Fruit fly (Drosophila melanogaster) whole organism, embryonic: ENCODE measurements around the gene CG8142.
A peak's percentile ranks its signal among the peaks of the same experiment; 100 is the strongest.

Experiments used
- Ada2b ChIP-seq: fragments of 200-800 bp; sonication (Bioruptor generic); IDR thresholded peaks from 2 replicates; pipeline ENCODE4 v1.3.6; 2022; ENCODE audit warnings: missing biosample characterization, missing genetic modification characterization
- Adf1 ChIP-seq: fragments of 200-800 bp; sonication (Bioruptor generic); IDR thresholded peaks from 2 replicates; pipeline ENCODE4 v1.3.6; 2022; ENCODE audit warnings: missing biosample characterization, missing genetic modification characterization
- Aef1 ChIP-seq: fragments of 200-800 bp; sonication (Bioruptor generic); IDR thresholded peaks from 3 replicates; pipeline ENCODE4 v1.3.6; 2022; ENCODE audit warnings: missing biosample characterization, missing genetic modification characterization
- B-H2 ChIP-seq: fragments of 200-800 bp; sonication (Bioruptor generic); optimal IDR thresholded peaks from 2 replicates; lab custom pipeline; 2018; ENCODE audit warnings: missing biosample characterization, mild to moderate bottlenecking, missing genetic modification characterization
- CG10431 ChIP-seq: fragments of 200-800 bp; sonication (Bioruptor generic); optimal IDR thresholded peaks from 3 replicates; lab custom pipeline; 2018; ENCODE audit warnings: missing biosample characterization, mild to moderate bottlenecking, missing genetic modification characterization
- CG11247 ChIP-seq: fragments of 200-800 bp; sonication (Bioruptor generic); IDR thresholded peaks from 2 replicates; pipeline ENCODE4 v1.3.6; 2022; ENCODE audit warnings: missing biosample characterization, missing genetic modification characterization
- CG13287 ChIP-seq: fragments of 200-800 bp; sonication (Bioruptor generic); IDR thresholded peaks from 2 replicates; pipeline ENCODE4 v1.3.6; 2022; ENCODE audit warnings: missing biosample characterization, missing genetic modification characterization; ENCODE audit not compliant: partially characterized antibody
- CG14667 ChIP-seq: fragments of 200-800 bp; sonication (Bioruptor generic); IDR thresholded peaks from 2 replicates; pipeline ENCODE4 v1.3.6; 2022; ENCODE audit warnings: missing biosample characterization, missing genetic modification characterization
- CG1602 ChIP-seq: fragments of 200-800 bp; sonication (Bioruptor generic); optimal IDR thresholded peaks from 3 replicates; lab custom pipeline; 2016; ENCODE audit warnings: missing biosample characterization, missing genetic modification characterization
- CG1647 ChIP-seq: fragments of 200-800 bp; sonication (Bioruptor generic); optimal IDR thresholded peaks from 3 replicates; lab custom pipeline; 2016; ENCODE audit warnings: missing biosample characterization, missing genetic modification characterization
- CG17361 ChIP-seq: fragments of 200-800 bp; sonication (Bioruptor generic); IDR thresholded peaks from 3 replicates; pipeline ENCODE4 v1.3.6; 2022; ENCODE audit warnings: missing biosample characterization, missing genetic modification characterization
- CG17385 ChIP-seq: fragments of 200-800 bp; sonication (Bioruptor generic); optimal IDR thresholded peaks from 3 replicates; lab custom pipeline; 2018; ENCODE audit warnings: missing biosample characterization, mild to moderate bottlenecking, missing genetic modification characterization
- CG2120 ChIP-seq: fragments of 200-800 bp; sonication (Bioruptor generic); optimal IDR thresholded peaks from 3 replicates; lab custom pipeline; 2016; ENCODE audit warnings: missing biosample characterization, missing genetic modification characterization
- CG2129 ChIP-seq: fragments of 200-800 bp; sonication (Bioruptor generic); IDR thresholded peaks from 2 replicates; pipeline ENCODE4 v1.3.6; 2022; ENCODE audit warnings: missing biosample characterization, missing genetic modification characterization; ENCODE audit not compliant: partially characterized antibody
- CG2678 ChIP-seq: fragments of 200-800 bp; sonication (Bioruptor generic); optimal IDR thresholded peaks from 3 replicates; lab custom pipeline; 2019; ENCODE audit warnings: missing biosample characterization, mild to moderate bottlenecking, missing genetic modification characterization, moderate library complexity
- CG32767 ChIP-seq: fragments of 200-800 bp; sonication (Bioruptor generic); IDR thresholded peaks from 2 replicates; pipeline ENCODE4 v1.3.6; 2022; ENCODE audit warnings: missing biosample characterization, missing genetic modification characterization
- CG34224 ChIP-seq: fragments of 200-800 bp; sonication (Bioruptor generic); IDR thresholded peaks from 3 replicates; pipeline ENCODE4 v1.3.6; 2022; ENCODE audit warnings: missing biosample characterization, missing genetic modification characterization; ENCODE audit not compliant: partially characterized antibody
- CG3726 ChIP-seq: fragments of 200-800 bp; sonication (Bioruptor generic); IDR thresholded peaks from 3 replicates; pipeline ENCODE4, ENCODE4 v1.3.6; 2022; ENCODE audit warnings: missing biosample characterization, missing genetic modification characterization
- CG8281 ChIP-seq: fragments of 200-800 bp; sonication (Bioruptor generic); optimal IDR thresholded peaks from 2 replicates; lab custom pipeline; 2018; ENCODE audit warnings: missing biosample characterization, mild to moderate bottlenecking, missing genetic modification characterization, moderate library complexity
- Camta ChIP-seq: fragments of 200-800 bp; sonication (Bioruptor generic); optimal IDR thresholded peaks from 2 replicates; lab custom pipeline; 2016; ENCODE audit warnings: missing biosample characterization, missing genetic modification characterization
- Dref ChIP-seq: fragments of 200-800 bp; sonication (Bioruptor generic); IDR thresholded peaks from 2 replicates; pipeline ENCODE4 v1.3.6; 2022; ENCODE audit warnings: missing biosample characterization, missing genetic modification characterization
- E2f2 ChIP-seq: fragments of 200-800 bp; sonication (Bioruptor generic); IDR thresholded peaks from 2 replicates; pipeline ENCODE4 v1.3.6; 2022; ENCODE audit warnings: missing biosample characterization, missing genetic modification characterization
- Fer2 ChIP-seq: fragments of 200-800 bp; sonication (Bioruptor generic); optimal IDR thresholded peaks from 2 replicates; lab custom pipeline; 2018; ENCODE audit warnings: missing biosample characterization, mild to moderate bottlenecking, missing genetic modification characterization, moderate library complexity
- Gug ChIP-seq: fragments of 200-800 bp; sonication (Bioruptor generic); IDR thresholded peaks from 4 replicates; pipeline ENCODE4 v1.3.6; 2022; ENCODE audit warnings: missing biosample characterization, missing genetic modification characterization
- H2.0 ChIP-seq: fragments of 200-800 bp; sonication (Bioruptor generic); IDR thresholded peaks from 2 replicates; pipeline ENCODE4 v1.3.6; 2022; ENCODE audit warnings: missing biosample characterization, missing genetic modification characterization
- Mad ChIP-seq: fragments of 200-800 bp; sonication (Bioruptor generic); optimal IDR thresholded peaks from 2 replicates; lab custom pipeline; 2016; ENCODE audit warnings: missing biosample characterization, missing genetic modification characterization
- NC2β ChIP-seq: fragments of 200-800 bp; sonication (Bioruptor generic); optimal IDR thresholded peaks from 2 replicates; lab custom pipeline; 2016; ENCODE audit warnings: missing biosample characterization, missing genetic modification characterization
- Tbp ChIP-seq: fragments of >200 bp; optimal IDR thresholded peaks from 2 replicates; lab custom pipeline; 2018; ENCODE audit warnings: missing biosample characterization, missing genetic modification characterization
- abd-A ChIP-seq: fragments of 200-800 bp; sonication (Bioruptor generic); optimal IDR thresholded peaks from 3 replicates; lab custom pipeline; 2019; ENCODE audit warnings: missing biosample characterization, mild to moderate bottlenecking, missing genetic modification characterization, moderate library complexity
- ap ChIP-seq: fragments of 200-800 bp; sonication (Bioruptor generic); IDR thresholded peaks from 2 replicates; pipeline ENCODE4 v1.3.6; 2022; ENCODE audit warnings: missing biosample characterization, missing genetic modification characterization
- br ChIP-seq: fragments of >200 bp; optimal IDR thresholded peaks from 2 replicates; lab custom pipeline; 2017
- cad ChIP-seq: fragments of >200 bp; optimal IDR thresholded peaks from 2 replicates; lab custom pipeline; 2017; ENCODE audit warnings: missing biosample characterization, missing genetic modification characterization
- chif ChIP-seq, 2 experiments: fragments of 200-800 bp; sonication (Bioruptor generic); optimal IDR thresholded peaks; 3 replicates each; lab custom pipeline; 2016; ENCODE audit warnings: missing biosample characterization in 2 of 2, missing genetic modification characterization in 2 of 2
- corto ChIP-seq: fragments of 200-800 bp; sonication (Bioruptor generic); optimal IDR thresholded peaks from 2 replicates; lab custom pipeline; 2016; ENCODE audit warnings: missing biosample characterization, mild to moderate bottlenecking, missing genetic modification characterization, moderate library complexity
- dati ChIP-seq: fragments of 200-800 bp; sonication (Bioruptor generic); IDR thresholded peaks from 2 replicates; pipeline ENCODE4 v1.3.6; 2022; ENCODE audit warnings: missing biosample characterization, missing genetic modification characterization
- dmrt11E ChIP-seq: fragments of 200-800 bp; sonication (Bioruptor generic); optimal IDR thresholded peaks from 3 replicates; lab custom pipeline; 2018; ENCODE audit warnings: missing biosample characterization, mild to moderate bottlenecking, missing genetic modification characterization, moderate library complexity
- emc ChIP-seq: fragments of 200-800 bp; sonication (Bioruptor generic); optimal IDR thresholded peaks from 2 replicates; lab custom pipeline; 2016; ENCODE audit warnings: missing biosample characterization, missing genetic modification characterization
- esg ChIP-seq: fragments of 200-800 bp; sonication (Bioruptor generic); conservative IDR thresholded peaks from 2 replicates; pipeline ENCODE4 v1.3.6; 2022; ENCODE audit warnings: missing biosample characterization, missing genetic modification characterization
- gce ChIP-seq: fragments of 200-800 bp; sonication (Bioruptor generic); IDR thresholded peaks from 3 replicates; pipeline ENCODE4 v1.3.6; 2022; ENCODE audit warnings: missing biosample characterization, missing genetic modification characterization
- h ChIP-seq: fragments of >200 bp; optimal IDR thresholded peaks from 2 replicates; lab custom pipeline; 2017
- hbn ChIP-seq: fragments of 200-800 bp; sonication (Bioruptor generic); IDR thresholded peaks from 2 replicates; pipeline ENCODE4 v1.3.6; 2022; ENCODE audit warnings: missing biosample characterization, missing genetic modification characterization; ENCODE audit not compliant: partially characterized antibody
- insv ChIP-seq, 2 experiments: fragments of 200-800 bp; sonication (Bioruptor generic); optimal IDR thresholded peaks; 3 replicates each; lab custom pipeline; 2016 to 2018; ENCODE audit warnings: missing biosample characterization in 2 of 2, missing genetic modification characterization in 2 of 2
- pnt ChIP-seq: fragments of 200-800 bp; sonication (Bioruptor generic); optimal IDR thresholded peaks from 3 replicates; lab custom pipeline; 2016; ENCODE audit warnings: missing biosample characterization, missing genetic modification characterization
- prd ChIP-seq, 3 experiments: fragments of >200 bp in 2 of 3; fragments of 200-800 bp in 1 of 3; sonication (Bioruptor generic) in 1 of 3; optimal IDR thresholded peaks in 2 of 3; IDR thresholded peaks in 1 of 3; 2 replicates in 2 of 3; 3 replicates in 1 of 3; pipeline versions ENCODE4 v1.3.6 to Lab custom; 2017 to 2022; ENCODE audit warnings: missing biosample characterization in 1 of 3, missing genetic modification characterization in 1 of 3
- run ChIP-seq: fragments of 200-800 bp; sonication (Bioruptor generic); optimal IDR thresholded peaks from 3 replicates; lab custom pipeline; 2018; ENCODE audit warnings: missing biosample characterization, mild to moderate bottlenecking, missing genetic modification characterization
- slp2 ChIP-seq: fragments of 200-800 bp; sonication (Bioruptor generic); optimal IDR thresholded peaks from 2 replicates; lab custom pipeline; 2016; ENCODE audit warnings: missing biosample characterization, missing genetic modification characterization
- tap ChIP-seq: fragments of 200-800 bp; optimal IDR thresholded peaks from 3 replicates; lab custom pipeline; 2019; ENCODE audit warnings: missing biosample characterization, mild to moderate bottlenecking, missing genetic modification characterization, moderate library complexity
- toy ChIP-seq: fragments of 200-800 bp; sonication (Bioruptor generic); IDR thresholded peaks from 2 replicates; pipeline ENCODE4 v1.3.6; 2022; ENCODE audit warnings: missing biosample characterization, missing genetic modification characterization
- wdn ChIP-seq: fragments of 200-800 bp; sonication (Bioruptor generic); IDR thresholded peaks from 2 replicates; pipeline ENCODE4 v1.3.6; 2022; ENCODE audit warnings: missing biosample characterization, missing genetic modification characterization
- z ChIP-seq: fragments of 200-800 bp; sonication (Bioruptor generic); IDR thresholded peaks from 3 replicates; pipeline ENCODE4 v1.3.6; 2022; ENCODE audit warnings: missing biosample characterization, missing genetic modification characterization
- zf30C ChIP-seq: fragments of 200-800 bp; sonication (Bioruptor generic); optimal IDR thresholded peaks from 3 replicates; lab custom pipeline; 2018; ENCODE audit warnings: missing biosample characterization, mild to moderate bottlenecking, missing genetic modification characterization
- zfh2 ChIP-seq: fragments of 200-800 bp; sonication (Bioruptor generic); optimal IDR thresholded peaks from 2 replicates; lab custom pipeline; 2016; ENCODE audit warnings: missing biosample characterization, missing genetic modification characterization

The CG8142 gene

DNA sequence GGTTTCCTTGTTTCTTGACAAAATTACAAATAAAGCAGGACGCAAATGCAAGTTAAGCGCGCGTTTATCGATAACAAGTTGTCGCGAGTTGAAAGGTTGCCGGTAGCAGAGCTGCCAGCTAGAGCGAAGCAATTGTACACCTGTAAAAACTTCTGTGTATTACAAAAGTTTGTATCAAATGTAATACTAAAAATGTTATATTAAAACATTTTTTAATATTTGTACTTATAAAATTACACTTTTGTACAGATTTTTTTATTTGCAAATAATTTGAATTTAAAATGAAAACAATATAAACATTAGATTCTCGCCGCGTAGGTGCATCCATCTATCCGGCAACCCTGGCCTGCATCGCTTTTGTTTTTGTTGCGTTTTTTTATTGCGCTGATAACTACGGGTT lies at the start of gene CG8142, which contains the start of gene Ucp4A (continued):
- TF ChIP-seq zf30C (GFP tag; lab: Kevin White, UChicago) (peak; percentile 91), CG2120 (GFP tag; lab: Kevin White, UChicago) (peak; percentile 85), CG2129 (GFP tag; lab: Robert Waterston, UW) (no peak), z (GFP tag; lab: Robert Waterston, UW) (peak; percentile 29; the same call in 1 of the 3 replicates), wdn (peak; percentile 93), ap (GFP tag; lab: Robert Waterston, UW) (peak; percentile 93), dmrt11E (tag; lab: Kevin White, UChicago) (peak; percentile 91), corto (GFP tag; lab: Kevin White, UChicago) (no peak), gce (peak; percentile 89), Dref (GFP tag; lab: Robert Waterston, UW) (peak; percentile 70), B-H2 (GFP tag; lab: Kevin White, UChicago) (peak; percentile 85), CG13287 (GFP tag; lab: Robert Waterston, UW) (no peak; the same call in 1 of the 2 replicates), Tbp (no peak), cad (no peak), CG11247 (GFP tag; lab: Robert Waterston, UW) (peak; percentile 93), CG1602 (GFP tag; lab: Kevin White, UChicago) (peak; percentile 94), CG8281 (peak; percentile 66), zfh2 (peak; percentile 62), insv (GFP tag; optimal IDR thresholded peaks at IDR 0.05; lab: Kevin White, UChicago) (peak in 1 of 2 experiments; percentile 56), br (lab: Kevin White, UChicago) (no peak), CG3726 (GFP tag; lab: Robert Waterston, UW) (peak; percentile 88), Mad (GFP tag; lab: Kevin White, UChicago) (peak; percentile 72), toy (GFP tag; lab: Robert Waterston, UW) (peak; percentile 81), hbn (no peak), esg (GFP tag; lab: Robert Waterston, UW) (peak; percentile 97), Camta (GFP tag; lab: Kevin White, UChicago) (peak; percentile 42), Aef1 (GFP tag; lab: Robert Waterston, UW) (peak; percentile 96), tap (tag; lab: Kevin White, UChicago) (peak; percentile 84), pnt (peak; percentile 52), H2.0 (GFP tag; lab: Robert Waterston, UW) (peak; percentile 96), CG14667 (peak; percentile 96), run (tag; lab: Kevin White, UChicago) (peak; percentile 65), CG32767 (GFP tag; lab: Robert Waterston, UW) (peak; percentile 95), CG17385 (peak; percentile 79), Adf1 (GFP tag; lab: Robert Waterston, UW) (peak; percentile 74), abd-A (no peak), E2f2 (peak; percentile 86), prd (optimal IDR thresholded peaks at IDR 0.05; lab: Kevin White, UChicago) (no peak), prd (GFP tag; IDR thresholded peaks at IDR 0.05; lab: Robert Waterston, UW) (peak; percentile 98), h (lab: Kevin White, UChicago) (no peak), CG34224 (0 out of 3 replicates have a peak, but pooled peaks have one; percentile 12), CG17361 (peak; percentile 93), NC2β (GFP tag; lab: Kevin White, UChicago) (no peak), Ada2b (GFP tag; lab: Robert Waterston, UW) (peak; percentile 93), Gug (peak; percentile 92), CG2678 (tag; lab: Kevin White, UChicago) (peak; percentile 94), emc (no peak), chif (GFP tag; optimal IDR thresholded peaks at IDR 0.05; lab: Kevin White, UChicago) (peak in 1 of 2 experiments; percentile 69), slp2 (peak; percentile 39), CG10431 (GFP tag; lab: Kevin White, UChicago) (peak; percentile 42), Fer2 (peak; percentile 88), dati (peak; percentile 68), CG1647 (peak; percentile 65)
